Fruit fly (Drosophila melanogaster): ENCODE results near the gene FER.

The FER gene

dm6 chr3R:9341189-9342012 is 52.9 kb downstream of the FER start (continued):
- TF ChIP-seq CG16779 (GFP tag; IDR thresholded peaks at IDR 0.05), result 0 out of 2 replicates have a peak, but pooled peaks have one; percentile 41
- peak; percentile 88; the same call in 3 of the 4 replicates for TF ChIP-seq chinmo (GFP tag; IDR thresholded peaks at IDR 0.05; ENCODE audit: partially characterized antibody)
- TF ChIP-seq unpg (GFP tag; optimal IDR thresholded peaks at IDR 0.05), result peak; percentile 71
- no peak for TF ChIP-seq CG10274 (GFP tag; optimal IDR thresholded peaks at IDR 0.05)
- peak; percentile 84 for TF ChIP-seq CG12299 (tag; optimal IDR thresholded peaks at IDR 0.05)
- TF ChIP-seq peb (GFP tag; IDR thresholded peaks at IDR 0.05), result no peak
- TF ChIP-seq NFAT (GFP tag; IDR thresholded peaks at IDR 0.05), result peak; percentile 80
- peak; percentile 47; the same call in 1 of the 2 replicates for TF ChIP-seq E2f1 (GFP tag; IDR thresholded peaks at IDR 0.05)
- TF ChIP-seq seq (GFP tag; IDR thresholded peaks at IDR 0.05), result peak; percentile 53; the same call in 1 of the 2 replicates
- TF ChIP-seq HHEX (GFP tag; optimal IDR thresholded peaks at IDR 0.05), result peak; percentile 73
- TF ChIP-seq CG12236 (GFP tag; optimal IDR thresholded peaks at IDR 0.05), result peak; percentile 46
- peak; percentile 9 for TF ChIP-seq wek (GFP tag; optimal IDR thresholded peaks at IDR 0.05)
- no peak for TF ChIP-seq Elba2 (GFP tag; optimal IDR thresholded peaks at IDR 0.05)
- no peak for TF ChIP-seq bowl (GFP tag; IDR thresholded peaks at IDR 0.05)
- no peak for TF ChIP-seq CG31388 (GFP tag; optimal IDR thresholded peaks at IDR 0.05)
- TF ChIP-seq chm (GFP tag; IDR thresholded peaks at IDR 0.05), result peak; percentile 89
- peak; percentile 17 for TF ChIP-seq luna (GFP tag; optimal IDR thresholded peaks at IDR 0.05)
- no peak for TF ChIP-seq CG8478 (optimal IDR thresholded peaks at IDR 0.05)
- TF ChIP-seq psq (GFP tag; optimal IDR thresholded peaks at IDR 0.05), result peak; percentile 59
- peak; percentile 87 for TF ChIP-seq Rfx (GFP tag; IDR thresholded peaks at IDR 0.05)

dm6 chr3R:9340425-9341188 is 53.7 kb downstream of the FER start:
- peak; percentile 75; the same call in 1 of the 2 replicates for TF ChIP-seq danr (GFP tag; IDR thresholded peaks at IDR 0.05)
- peak; percentile 32; the same call in 1 of the 3 replicates for TF ChIP-seq C15 (GFP tag; IDR thresholded peaks at IDR 0.05)
- TF ChIP-seq Sox102F (GFP tag; optimal IDR thresholded peaks at IDR 0.05), result peak; percentile 92
- TF ChIP-seq CG17568 (GFP tag; optimal IDR thresholded peaks at IDR 0.05), result peak; percentile 60
- TF ChIP-seq lmd (GFP tag; IDR thresholded peaks at IDR 0.05), result peak; percentile 89
- peak; percentile 40 for TF ChIP-seq luna (GFP tag; optimal IDR thresholded peaks at IDR 0.05)
- peak; percentile 93 for TF ChIP-seq grau (tag; optimal IDR thresholded peaks at IDR 0.05)
- peak; percentile 60 for TF ChIP-seq psq (GFP tag; optimal IDR thresholded peaks at IDR 0.05)
- peak; percentile 51 for TF ChIP-seq Camta (GFP tag; optimal IDR thresholded peaks at IDR 0.05)
- TF ChIP-seq CG7271 (tag; optimal IDR thresholded peaks at IDR 0.05), result peak; percentile 36
- TF ChIP-seq CG6791 (GFP tag; IDR thresholded peaks at IDR 0.05; ENCODE audit: partially characterized antibody), result peak; percentile 13; the same call in 1 of the 3 replicates
- TF ChIP-seq CG8290 (GFP tag; optimal IDR thresholded peaks at IDR 0.05), result peak; percentile 87
- TF ChIP-seq CG8290 (tag; optimal IDR thresholded peaks at IDR 0.05), result peak; percentile 64 to 92
- TF ChIP-seq CG5245 (GFP tag; optimal IDR thresholded peaks at IDR 0.05), result peak; percentile 80
- TF ChIP-seq CG8388 (GFP tag; optimal IDR thresholded peaks at IDR 0.05), result peak; percentile 85
- TF ChIP-seq Hr39 (optimal IDR thresholded peaks at IDR 0.05), result no peak
- TF ChIP-seq Spps (tag; optimal IDR thresholded peaks at IDR 0.05), result peak; percentile 69
- TF ChIP-seq CG12391 (tag; optimal IDR thresholded peaks at IDR 0.05), result peak; percentile 94
- TF ChIP-seq CG34422 (GFP tag; IDR thresholded peaks at IDR 0.05), result peak; percentile 80
- peak; percentile 59 for TF ChIP-seq Lhr (GFP tag; optimal IDR thresholded peaks at IDR 0.05)
- TF ChIP-seq Hr78 (GFP tag; optimal IDR thresholded peaks at IDR 0.05), result peak in 1 of 2 experiments; percentile 69
- TF ChIP-seq CG6689 (GFP tag; IDR thresholded peaks at IDR 0.05), result peak; percentile 85
- TF ChIP-seq CG6272 (GFP tag; IDR thresholded peaks at IDR 0.05), result peak; percentile 60
- no peak for TF ChIP-seq MESR4 (GFP tag; optimal IDR thresholded peaks at IDR 0.05)
- peak; percentile 80 for TF ChIP-seq Vsx1 (GFP tag; optimal IDR thresholded peaks at IDR 0.05)
- no peak for TF ChIP-seq gce (GFP tag; IDR thresholded peaks at IDR 0.05)
- TF ChIP-seq Ada2b (GFP tag; IDR thresholded peaks at IDR 0.05), result peak; percentile 75
- no peak for TF ChIP-seq hb (GFP tag; IDR thresholded peaks at IDR 0.05; ENCODE audit: partially characterized antibody)
- TF ChIP-seq nerfin-2 (GFP tag; IDR thresholded peaks at IDR 0.05; ENCODE audit: partially characterized antibody), result no peak
- no peak for TF ChIP-seq dati (GFP tag; IDR thresholded peaks at IDR 0.05)

Data from whole organism, embryonic.